Worm (Caenorhabditis elegans) whole organism, L4 larva: ENCODE measurements around the gene spin-3.

Experiments used
- F10B5.3 ChIP-seq: sonication (generic microtip); optimal IDR thresholded peaks from 2 replicates; lab custom pipeline; 2016; ENCODE audit warnings: mild to moderate bottlenecking, missing genetic modification characterization, missing compliant biosample characterization
- F37D6.2 ChIP-seq: sonication (generic microtip); optimal IDR thresholded peaks from 2 replicates; lab custom pipeline; 2016; ENCODE audit warnings: mild to moderate bottlenecking, missing genetic modification characterization, missing compliant biosample characterization
- F44E2.7 ChIP-seq: fragments of 200-800 bp; sonication (Bioruptor generic); IDR thresholded peaks from 2 replicates; pipeline ENCODE4 v2.1.2; 2022; ENCODE audit warnings: missing genetic modification characterization, missing compliant biosample characterization
- F49E8.2 ChIP-seq: sonication (generic microtip); optimal IDR thresholded peaks from 2 replicates; lab custom pipeline; 2016; ENCODE audit warnings: missing compliant biosample characterization, mild to moderate bottlenecking, missing genetic modification characterization, borderline replicate concordance
- R02D3.7 ChIP-seq: fragments of 150-350 bp; sonication (generic microtip); optimal IDR thresholded peaks from 3 replicates; lab custom pipeline; 2014; ENCODE audit warnings: missing biosample characterization, missing genetic modification characterization
- Y75B8A.6 ChIP-seq: fragments of 200-800 bp; sonication (Bioruptor generic); IDR thresholded peaks from 2 replicates; pipeline ENCODE4 v1.3.6; 2022; ENCODE audit warnings: missing genetic modification reagents, missing genetic modification characterization, missing compliant biosample characterization
- aha-1 ChIP-seq: fragments of 150-350 bp; peaks from one replicate; lab custom pipeline; 2014; ENCODE audit warnings: missing biosample characterization, missing genetic modification characterization
- aly-2 ChIP-seq: sonication (generic microtip); optimal IDR thresholded peaks from 2 replicates; lab custom pipeline; 2018; ENCODE audit warnings: missing biosample characterization, missing genetic modification characterization
- ama-1 ChIP-seq: fragments of 150-350 bp; optimal IDR thresholded peaks from 2 replicates; lab custom pipeline; 2014; ENCODE audit warnings: inconsistent platforms, mixed read lengths
- ceh-20 ChIP-seq: fragments of 200-800 bp; sonication (Bioruptor generic); IDR thresholded peaks from 2 replicates; pipeline ENCODE4 v1.3.6; 2022; ENCODE audit warnings: missing genetic modification reagents, missing genetic modification characterization, missing compliant biosample characterization
- ceh-44 ChIP-seq: fragments of 200-800 bp; sonication (Bioruptor generic); IDR thresholded peaks from 2 replicates; pipeline ENCODE4 v1.3.6; 2022; ENCODE audit warnings: missing genetic modification reagents, missing genetic modification characterization, missing compliant biosample characterization
- ceh-62 ChIP-seq: sonication (generic microtip); optimal IDR thresholded peaks from 2 replicates; lab custom pipeline; 2017; ENCODE audit warnings: missing biosample characterization, missing genetic modification characterization
- ceh-82 ChIP-seq: sonication (generic microtip); optimal IDR thresholded peaks from 2 replicates; lab custom pipeline; 2017; ENCODE audit warnings: missing biosample characterization, missing genetic modification characterization
- ces-1 ChIP-seq: fragments of 150-350 bp; sonication (generic microtip); optimal IDR thresholded peaks from 4 replicates; lab custom pipeline; 2014; ENCODE audit warnings: missing biosample characterization, missing genetic modification reagents, missing genetic modification characterization
- ctbp-1 ChIP-seq: fragments of 200-800 bp; sonication (Bioruptor generic); IDR thresholded peaks from 2 replicates; pipeline ENCODE4 v1.3.6; 2022; ENCODE audit warnings: missing genetic modification reagents, missing genetic modification characterization, missing compliant biosample characterization
- daf-12 ChIP-seq: fragments of 150-350 bp; optimal IDR thresholded peaks from 2 replicates; lab custom pipeline; 2014; ENCODE audit warnings: missing biosample characterization, missing genetic modification reagents, missing genetic modification characterization
- daf-16 ChIP-seq, 3 experiments: sonication (generic microtip); optimal IDR thresholded peaks; 2 replicates each; lab custom pipeline; 2016 to 2017; ENCODE audit warnings: missing genetic modification characterization in 3 of 3, missing genetic modification reagents in 3 of 3, mild to moderate bottlenecking in 2 of 3, missing compliant biosample characterization in 2 of 3, missing biosample characterization in 1 of 3, moderate library complexity in 1 of 3
- dmd-6 ChIP-seq: fragments of 200-800 bp; sonication (Bioruptor generic); IDR thresholded peaks from 2 replicates; pipeline ENCODE4 v1.3.6; 2022; ENCODE audit warnings: missing genetic modification reagents, missing genetic modification characterization, missing compliant biosample characterization
- dmd-9 ChIP-seq: fragments of 200-800 bp; sonication (Bioruptor generic); IDR thresholded peaks from 2 replicates; pipeline ENCODE4 v1.3.6; 2022; ENCODE audit warnings: missing genetic modification reagents, missing genetic modification characterization, missing compliant biosample characterization
- egl-27 ChIP-seq: sonication (generic microtip); optimal IDR thresholded peaks from 3 replicates; lab custom pipeline; 2017; ENCODE audit warnings: missing biosample characterization, missing genetic modification reagents, missing genetic modification characterization
- fos-1 ChIP-seq: fragments of 150-350 bp; optimal IDR thresholded peaks from 2 replicates; lab custom pipeline; 2014; ENCODE audit warnings: missing biosample characterization, missing genetic modification characterization
- hif-1 ChIP-seq, 2 experiments: sonication (generic microtip); optimal IDR thresholded peaks; 2 replicates each; lab custom pipeline; 2016 to 2017; ENCODE audit warnings: missing compliant biosample characterization in 2 of 2, missing genetic modification characterization in 2 of 2, missing genetic modification reagents in 2 of 2, missing genotype in 2 of 2, mild to moderate bottlenecking in 1 of 2
- hlh-11 ChIP-seq: fragments of 200-800 bp; sonication (Bioruptor generic); optimal IDR thresholded peaks from 2 replicates; lab custom pipeline; 2018; ENCODE audit warnings: mild to moderate bottlenecking, missing genetic modification characterization, missing compliant biosample characterization
- lim-7 ChIP-seq: fragments of 200-800 bp; sonication (Bioruptor generic); IDR thresholded peaks from 2 replicates; pipeline ENCODE4 v1.3.6; 2022; ENCODE audit warnings: missing genetic modification characterization, missing compliant biosample characterization
- lin-1 ChIP-seq: fragments of 200-800 bp; sonication (Bioruptor generic); IDR thresholded peaks from 2 replicates; pipeline ENCODE4 v1.3.6; 2022; ENCODE audit warnings: missing genetic modification reagents, missing genetic modification characterization, missing compliant biosample characterization
- lin-29 ChIP-seq: fragments of 200-800 bp; sonication (Bioruptor generic); IDR thresholded peaks from 2 replicates; pipeline ENCODE4 v1.3.6; 2022; ENCODE audit warnings: missing genetic modification reagents, missing genetic modification characterization, missing compliant biosample characterization
- lin-38 ChIP-seq: fragments of 200-800 bp; sonication (Bioruptor generic); IDR thresholded peaks from 2 replicates; pipeline ENCODE4 v1.3.6; 2022; ENCODE audit warnings: missing genetic modification reagents, missing genetic modification characterization, missing compliant biosample characterization
- lin-39 ChIP-seq: fragments of 150-350 bp; optimal IDR thresholded peaks from 2 replicates; lab custom pipeline; 2014; ENCODE audit warnings: missing biosample characterization, missing genetic modification reagents, missing genetic modification characterization
- lir-3 ChIP-seq: sonication (generic microtip); optimal IDR thresholded peaks from 2 replicates; lab custom pipeline; 2016; ENCODE audit warnings: mild to moderate bottlenecking, missing genetic modification characterization, missing compliant biosample characterization
- madf-5 ChIP-seq, 2 experiments: fragments of 200-800 bp; sonication (Bioruptor generic); IDR thresholded peaks; 2 replicates each; pipeline ENCODE4 v1.3.6; 2022; ENCODE audit warnings: missing compliant biosample characterization in 2 of 2, missing genetic modification characterization in 2 of 2
- mdl-1 ChIP-seq, 2 experiments: fragments of 150-350 bp in 1 of 2; sonication (generic microtip) in 1 of 2; optimal IDR thresholded peaks; 2 replicates each; lab custom pipeline; 2014 to 2017; ENCODE audit warnings: missing biosample characterization in 2 of 2, missing genetic modification characterization in 2 of 2
- mdt-29 ChIP-seq: fragments of 200-800 bp; sonication (Bioruptor generic); IDR thresholded peaks from 2 replicates; pipeline ENCODE4 v1.3.6; 2022; ENCODE audit warnings: missing genetic modification reagents, missing genetic modification characterization, missing compliant biosample characterization
- mep-1 ChIP-seq: fragments of 150-350 bp; sonication (generic microtip); optimal IDR thresholded peaks from 3 replicates; lab custom pipeline; 2014; ENCODE audit warnings: missing biosample characterization, missing genetic modification characterization
- mes-2 ChIP-seq: sonication (generic microtip); optimal IDR thresholded peaks from 2 replicates; lab custom pipeline; 2016; ENCODE audit warnings: missing genotype, mild to moderate bottlenecking, missing genetic modification characterization, missing compliant biosample characterization; ENCODE audit not compliant: poor library complexity, severe bottlenecking
- mxl-3 ChIP-seq: fragments of 200-800 bp; sonication (Bioruptor generic); optimal IDR thresholded peaks from 2 replicates; lab custom pipeline; 2018; ENCODE audit warnings: mild to moderate bottlenecking, missing genetic modification characterization, missing compliant biosample characterization
- nhr-102 ChIP-seq: sonication (generic microtip); optimal IDR thresholded peaks from 2 replicates; lab custom pipeline; 2016; ENCODE audit warnings: mild to moderate bottlenecking, missing genetic modification characterization, moderate library complexity, missing compliant biosample characterization
- nhr-111 ChIP-seq: fragments of 200-800 bp; sonication (Bioruptor generic); optimal IDR thresholded peaks from 2 replicates; lab custom pipeline; 2018; ENCODE audit warnings: mild to moderate bottlenecking, missing genetic modification characterization, missing compliant biosample characterization
- nhr-42 ChIP-seq: fragments of 200-800 bp; sonication (Bioruptor generic); IDR thresholded peaks from 2 replicates; pipeline ENCODE4 v1.3.6; 2022; ENCODE audit warnings: missing genetic modification characterization, missing compliant biosample characterization
- pha-4 ChIP-seq, 2 experiments: fragments of 150-350 bp in 1 of 2; fragments of 200-800 bp in 1 of 2; sonication (Bioruptor generic) in 1 of 2; IDR thresholded peaks in 1 of 2; optimal IDR thresholded peaks in 1 of 2; 2 replicates each; pipeline versions ENCODE4 v1.3.6 to Lab custom; 2014 to 2022; ENCODE audit warnings: missing genetic modification characterization in 2 of 2, missing genetic modification reagents in 2 of 2, missing biosample characterization in 1 of 2, missing compliant biosample characterization in 1 of 2
- php-3 ChIP-seq: fragments of 200-800 bp; sonication (Bioruptor generic); IDR thresholded peaks from 2 replicates; pipeline ENCODE4 v1.3.6; 2022; ENCODE audit warnings: missing genetic modification reagents, missing genetic modification characterization, missing compliant biosample characterization
- pqm-1 ChIP-seq: sonication (generic microtip); optimal IDR thresholded peaks from 2 replicates; lab custom pipeline; 2017; ENCODE audit warnings: missing biosample characterization, missing genetic modification characterization
- saeg-2 ChIP-seq: fragments of 200-800 bp; sonication (Bioruptor generic); IDR thresholded peaks from 2 replicates; pipeline ENCODE4 v1.3.6; 2022; ENCODE audit warnings: missing genetic modification reagents, missing genetic modification characterization, missing compliant biosample characterization
- sdz-12 ChIP-seq: fragments of 200-800 bp; sonication (Bioruptor generic); optimal IDR thresholded peaks from 2 replicates; lab custom pipeline; 2018; ENCODE audit warnings: mild to moderate bottlenecking, missing genetic modification characterization, missing compliant biosample characterization
- set-16 ChIP-seq: fragments of 200-800 bp; sonication (Bioruptor generic); IDR thresholded peaks from 2 replicates; pipeline ENCODE4 v1.3.6; 2022; ENCODE audit warnings: missing genetic modification reagents, missing genetic modification characterization, missing compliant biosample characterization
- skn-1 ChIP-seq: fragments of 150-350 bp; optimal IDR thresholded peaks from 2 replicates; lab custom pipeline; 2014; ENCODE audit warnings: missing biosample characterization, missing genetic modification characterization
- snpc-4 ChIP-seq: fragments of 150-350 bp; optimal IDR thresholded peaks from 2 replicates; lab custom pipeline; 2014; ENCODE audit warnings: missing biosample characterization, missing genetic modification characterization
- spr-3 ChIP-seq: fragments of 200-800 bp; sonication (Bioruptor generic); optimal IDR thresholded peaks from 2 replicates; lab custom pipeline; 2018; ENCODE audit warnings: mild to moderate bottlenecking, missing genetic modification characterization, missing compliant biosample characterization
- tra-1 ChIP-seq: fragments of 200-800 bp; sonication (Bioruptor generic); IDR thresholded peaks from 2 replicates; pipeline ENCODE4 v1.3.6; 2022; ENCODE audit warnings: missing genetic modification reagents, missing genetic modification characterization, missing compliant biosample characterization
- unc-130 ChIP-seq: sonication (generic microtip); optimal IDR thresholded peaks from 2 replicates; lab custom pipeline; 2016; ENCODE audit warnings: missing genetic modification reagents, missing genetic modification characterization, missing compliant biosample characterization
- zip-11 ChIP-seq: fragments of 200-800 bp; sonication (Bioruptor generic); IDR thresholded peaks from 2 replicates; pipeline ENCODE4 v1.3.6; 2022; ENCODE audit warnings: missing genetic modification characterization, missing compliant biosample characterization
- zip-2 ChIP-seq: fragments of 150-350 bp; optimal IDR thresholded peaks from 2 replicates; lab custom pipeline; 2014; ENCODE audit warnings: missing biosample characterization, missing genetic modification characterization

The spin-3 gene

DNA sequence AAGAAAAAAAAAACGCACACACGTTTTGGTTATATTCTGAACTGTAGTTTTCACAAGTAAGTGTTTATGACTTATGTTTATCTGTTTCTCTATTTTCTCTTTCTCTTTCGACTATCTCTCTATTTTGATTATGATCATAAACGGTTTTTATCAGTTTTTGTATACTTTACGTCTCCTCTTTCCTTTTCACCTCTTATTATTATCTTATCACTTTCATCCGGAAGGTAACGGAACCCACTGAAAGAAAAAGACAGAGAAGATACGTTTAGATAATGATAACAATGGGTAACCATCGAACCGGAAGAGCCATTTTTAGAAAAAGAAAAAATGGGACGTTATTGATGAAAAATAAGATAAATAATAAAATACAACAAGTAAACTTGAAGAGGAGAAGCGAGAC is 35.6 kb downstream of the spin-3 start (continued):
- TF ChIP-seq ceh-20 (GFP tag; lab: Robert Waterston, UW), result 0 out of 2 replicates have a peak, but pooled peaks have one; percentile 18
- TF ChIP-seq mep-1 (tag; lab: Kevin White, UChicago), result peak; percentile 45
- TF ChIP-seq spr-3 (GFP tag; lab: Kevin White, UChicago), result no peak
- no peak for TF ChIP-seq F37D6.2
- peak; percentile 77; the same call in 1 of the 2 replicates for TF ChIP-seq tra-1
- no peak for TF ChIP-seq F49E8.2
- no peak for TF ChIP-seq lin-39 (tag; lab: Kevin White, UChicago)
- no peak for TF ChIP-seq egl-27
- no peak for TF ChIP-seq set-16
- TF ChIP-seq ceh-82 (tag; lab: Kevin White, UChicago), result no peak
- no peak for TF ChIP-seq lir-3 (tag; lab: Kevin White, UChicago)
- no peak for TF ChIP-seq lin-29
- peak; percentile 12 for TF ChIP-seq aha-1
- no peak for TF ChIP-seq nhr-42 (GFP tag; lab: Robert Waterston, UW)
- TF ChIP-seq snpc-4 (tag; lab: Kevin White, UChicago), result no peak
- no peak for TF ChIP-seq pha-4 (GFP tag; IDR thresholded peaks at IDR 0.05; lab: Robert Waterston, UW)
- TF ChIP-seq pha-4 (tag; optimal IDR thresholded peaks at IDR 0.05; lab: Kevin White, UChicago), result no peak
- no peak for TF ChIP-seq ctbp-1 (GFP tag; lab: Robert Waterston, UW)
- TF ChIP-seq F44E2.7 (GFP tag; lab: Robert Waterston, UW), result no peak
- no peak for TF ChIP-seq fos-1 (tag; lab: Kevin White, UChicago)
- no peak for TF ChIP-seq lim-7 (GFP tag; lab: Robert Waterston, UW)
- no peak for TF ChIP-seq sdz-12 (GFP tag; lab: Kevin White, UChicago)
- no peak for TF ChIP-seq aly-2 (tag; lab: Kevin White, UChicago)
- TF ChIP-seq ces-1, result no peak
- no peak for TF ChIP-seq skn-1 (tag; lab: Kevin White, UChicago)
- no peak for TF ChIP-seq ama-1
- TF ChIP-seq zip-2, result peak; percentile 27
- no peak for TF ChIP-seq dmd-9 (GFP tag; lab: Robert Waterston, UW)
- peak; percentile 96 for TF ChIP-seq lin-1 (GFP tag; lab: Robert Waterston, UW)
- peak; percentile 100 for TF ChIP-seq pqm-1 (tag; lab: Kevin White, UChicago)
- TF ChIP-seq dmd-6 (GFP tag; lab: Robert Waterston, UW), result peak; percentile 84
- TF ChIP-seq daf-12 (tag; lab: Kevin White, UChicago), result no peak
- TF ChIP-seq unc-130 (GFP tag; lab: Kevin White, UChicago), result no peak
- TF ChIP-seq hlh-11 (tag; lab: Kevin White, UChicago), result peak; percentile 85
- peak; percentile 92 for TF ChIP-seq php-3
- no peak for TF ChIP-seq ceh-62 (tag; lab: Kevin White, UChicago)
- no peak for TF ChIP-seq hif-1 (tag; optimal IDR thresholded peaks at IDR 0.05; lab: Kevin White, UChicago)
- no peak for TF ChIP-seq saeg-2 (GFP tag; lab: Robert Waterston, UW)
- no peak for TF ChIP-seq mdt-29 (GFP tag; lab: Robert Waterston, UW)
- peak; percentile 77 for TF ChIP-seq nhr-102 (tag; lab: Kevin White, UChicago)
- no peak for TF ChIP-seq mxl-3 (GFP tag; lab: Kevin White, UChicago)
- TF ChIP-seq mdl-1 (tag; optimal IDR thresholded peaks at IDR 0.05; lab: Kevin White, UChicago), result peak in 1 of 2 experiments; percentile 66
- TF ChIP-seq mes-2 (tag; lab: Kevin White, UChicago), result no peak
- peak in 1 of 2 experiments; percentile 59 for TF ChIP-seq daf-16 (GFP tag; optimal IDR thresholded peaks at IDR 0.05; lab: Kevin White, UChicago)
- peak; percentile 98 for TF ChIP-seq daf-16 (tag; optimal IDR thresholded peaks at IDR 0.05; lab: Kevin White, UChicago)
- no peak for TF ChIP-seq zip-11 (GFP tag; lab: Robert Waterston, UW)
- no peak for TF ChIP-seq F10B5.3 (tag; lab: Kevin White, UChicago)
- no peak for TF ChIP-seq Y75B8A.6 (GFP tag; lab: Robert Waterston, UW)
- TF ChIP-seq R02D3.7, result no peak
- TF ChIP-seq madf-5 (GFP tag; IDR thresholded peaks at IDR 0.05; lab: Robert Waterston, UW), result no peak
- no peak for TF ChIP-seq ceh-44 (GFP tag; lab: Robert Waterston, UW)
- TF ChIP-seq lin-38 (GFP tag; lab: Robert Waterston, UW), result no peak
- no peak for TF ChIP-seq nhr-111 (GFP tag; lab: Kevin White, UChicago)
